Worm (Caenorhabditis elegans): ENCODE measurements around the gene M7.8.

DNA sequence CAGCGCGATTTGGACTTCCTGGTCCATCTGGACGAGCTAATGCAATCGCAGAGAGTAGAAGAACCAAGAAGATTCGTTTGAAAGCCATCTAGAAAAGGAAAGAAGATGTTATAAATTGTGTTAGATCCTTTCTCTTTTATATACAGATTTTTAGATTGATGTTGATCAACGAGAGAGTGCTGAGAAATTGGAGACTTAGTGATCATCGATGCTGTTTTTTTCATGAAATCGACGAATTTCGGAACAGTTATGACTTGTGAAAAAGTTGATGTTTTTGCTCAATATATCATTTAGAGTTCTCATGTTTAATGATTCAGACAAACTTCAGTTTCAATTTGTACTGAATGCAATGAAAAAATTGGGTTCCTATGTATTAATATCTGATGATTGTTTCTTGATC is 7.7 kb upstream of the M7.8 start, which contains the start of gene srlf-17:
- no peak for TF ChIP-seq ceh-31 (tag; optimal IDR thresholded peaks at IDR 0.05)
- TF ChIP-seq nhr-11 (tag; optimal IDR thresholded peaks at IDR 0.05) = no peak
- no peak for TF ChIP-seq pat-9 (tag; optimal IDR thresholded peaks at IDR 0.05)
- no peak for TF ChIP-seq F13H6.1 (tag; optimal IDR thresholded peaks at IDR 0.05)
